Worm (Caenorhabditis elegans) whole organism, L3 larva: ENCODE measurements around the gene vps-33.1.

ENCODE experiments used
- ZK546.5 ChIP-seq: sonication (generic microtip); optimal IDR thresholded peaks from 2 replicates; lab custom pipeline; 2017; ENCODE audit warnings: missing biosample characterization, missing genetic modification characterization
- aly-2 ChIP-seq: fragments of 150-350 bp; optimal IDR thresholded peaks from 2 replicates; lab custom pipeline; 2014; ENCODE audit warnings: missing biosample characterization, missing genetic modification characterization
- ceh-16 ChIP-seq: sonication (generic microtip); optimal IDR thresholded peaks from 2 replicates; lab custom pipeline; 2017; ENCODE audit warnings: missing biosample characterization, missing genetic modification characterization
- ceh-9 ChIP-seq: sonication (generic microtip); optimal IDR thresholded peaks from 2 replicates; lab custom pipeline; 2018; ENCODE audit warnings: missing biosample characterization, missing genetic modification characterization
- daf-12 ChIP-seq: fragments of 150-350 bp; optimal IDR thresholded peaks from 2 replicates; lab custom pipeline; 2014; ENCODE audit warnings: missing biosample characterization, missing genetic modification reagents, missing genetic modification characterization
- egl-27 ChIP-seq: sonication (generic microtip); optimal IDR thresholded peaks from 4 replicates; lab custom pipeline; 2017; ENCODE audit warnings: missing biosample characterization, missing genetic modification reagents, missing genetic modification characterization
- egl-5 ChIP-seq: fragments of 150-350 bp; optimal IDR thresholded peaks from 2 replicates; lab custom pipeline; 2017; ENCODE audit warnings: missing biosample characterization, missing genetic modification reagents, missing genetic modification characterization, inconsistent platforms
- elt-1 ChIP-seq: fragments of 150-350 bp; optimal IDR thresholded peaks from 2 replicates; lab custom pipeline; 2014; ENCODE audit warnings: missing biosample characterization, missing genetic modification characterization
- elt-2 ChIP-seq: sonication (generic microtip); optimal IDR thresholded peaks from 2 replicates; lab custom pipeline; 2016; ENCODE audit warnings: missing genetic modification reagents, mild to moderate bottlenecking, missing genetic modification characterization, missing compliant biosample characterization
- elt-3 ChIP-seq, 3 experiments: fragments of 150-350 bp in 1 of 3; sonication (generic microtip) in 2 of 3; optimal IDR thresholded peaks; 2 replicates in 2 of 3; 4 replicates in 1 of 3; lab custom pipeline; 2014 to 2017; ENCODE audit warnings: missing biosample characterization in 3 of 3, missing genetic modification characterization in 3 of 3
- eor-1 ChIP-seq, 2 experiments: fragments of 150-350 bp; optimal IDR thresholded peaks; 2 replicates each; lab custom pipeline; 2014 to 2018; ENCODE audit warnings: missing biosample characterization in 2 of 2, missing genetic modification characterization in 2 of 2
- fkh-2 ChIP-seq: fragments of 150-350 bp; optimal IDR thresholded peaks from 2 replicates; lab custom pipeline; 2014; ENCODE audit warnings: missing biosample characterization, missing genetic modification reagents, missing genetic modification characterization
- hmg-11 ChIP-seq: sonication (generic microtip); optimal IDR thresholded peaks from 2 replicates; lab custom pipeline; 2016; ENCODE audit warnings: missing genetic modification characterization, missing compliant biosample characterization
- jun-1 ChIP-seq: fragments of 150-350 bp; optimal IDR thresholded peaks from 2 replicates; lab custom pipeline; 2014; ENCODE audit warnings: missing biosample characterization, missing genetic modification reagents, missing genetic modification characterization
- lsy-12 ChIP-seq: sonication (generic microtip); optimal IDR thresholded peaks from 2 replicates; lab custom pipeline; 2016; ENCODE audit warnings: mild to moderate bottlenecking, missing genetic modification characterization, missing compliant biosample characterization
- mdl-1 ChIP-seq: fragments of 150-350 bp; optimal IDR thresholded peaks from 2 replicates; lab custom pipeline; 2014; ENCODE audit warnings: missing biosample characterization, missing genetic modification characterization
- mml-1 ChIP-seq: fragments of 150-350 bp; sonication (generic microtip); optimal IDR thresholded peaks from 3 replicates; lab custom pipeline; 2014; ENCODE audit warnings: missing biosample characterization, missing genetic modification characterization
- nfya-1 ChIP-seq: sonication (generic microtip); optimal IDR thresholded peaks from 2 replicates; lab custom pipeline; 2017; ENCODE audit warnings: missing genetic modification characterization, mild to moderate bottlenecking, missing compliant biosample characterization, antibody characterized with exemption, moderate library complexity; ENCODE audit not compliant: insufficient read depth
- nhr-11 ChIP-seq: fragments of 150-350 bp; optimal IDR thresholded peaks from 2 replicates; lab custom pipeline; 2014; ENCODE audit warnings: missing biosample characterization, missing genetic modification characterization
- nhr-12 ChIP-seq: fragments of 150-350 bp; optimal IDR thresholded peaks from 2 replicates; lab custom pipeline; 2014; ENCODE audit warnings: missing biosample characterization, missing genetic modification characterization
- nhr-23 ChIP-seq: fragments of 150-350 bp; optimal IDR thresholded peaks from 2 replicates; lab custom pipeline; 2014; ENCODE audit warnings: missing biosample characterization, missing genetic modification reagents, missing genetic modification characterization
- nhr-25 ChIP-seq: sonication (generic microtip); optimal IDR thresholded peaks from 2 replicates; lab custom pipeline; 2017; ENCODE audit warnings: missing biosample characterization, missing genetic modification characterization
- nhr-43 ChIP-seq: sonication (generic microtip); optimal IDR thresholded peaks from 2 replicates; lab custom pipeline; 2016; ENCODE audit warnings: mild to moderate bottlenecking, missing genetic modification characterization, missing compliant biosample characterization; ENCODE audit not compliant: poor library complexity, severe bottlenecking
- nhr-67 ChIP-seq: fragments of 150-350 bp; optimal IDR thresholded peaks from 2 replicates; lab custom pipeline; 2014; ENCODE audit warnings: missing biosample characterization, missing genetic modification characterization
- nhr-77 ChIP-seq: fragments of 150-350 bp; optimal IDR thresholded peaks from 2 replicates; lab custom pipeline; 2014; ENCODE audit warnings: missing biosample characterization, missing genetic modification characterization
- pha-4 ChIP-seq: fragments of 150-350 bp; optimal IDR thresholded peaks from 2 replicates; lab custom pipeline; 2014; ENCODE audit warnings: missing biosample characterization, missing genetic modification reagents, missing genetic modification characterization
- pqm-1 ChIP-seq: fragments of 150-350 bp; optimal IDR thresholded peaks from 2 replicates; lab custom pipeline; 2017; ENCODE audit warnings: missing biosample characterization, missing genetic modification characterization, inconsistent platforms
- skn-1 ChIP-seq: fragments of 150-350 bp; optimal IDR thresholded peaks from 2 replicates; lab custom pipeline; 2014; ENCODE audit warnings: missing biosample characterization, missing genetic modification characterization
- snpc-4 ChIP-seq: fragments of 150-350 bp; optimal IDR thresholded peaks from 2 replicates; lab custom pipeline; 2014; ENCODE audit warnings: missing biosample characterization, missing genetic modification characterization
- unc-39 ChIP-seq: sonication (generic microtip); optimal IDR thresholded peaks from 4 replicates; lab custom pipeline; 2017; ENCODE audit warnings: missing biosample characterization, missing genetic modification characterization
- unc-62 ChIP-seq: fragments of 150-350 bp; sonication (generic microtip); optimal IDR thresholded peaks from 4 replicates; lab custom pipeline; 2014; ENCODE audit warnings: missing biosample characterization, missing genetic modification reagents, missing genetic modification characterization
- zag-1 ChIP-seq: fragments of 150-350 bp; optimal IDR thresholded peaks from 2 replicates; lab custom pipeline; 2014; ENCODE audit warnings: missing biosample characterization, missing genetic modification characterization
- ztf-11 ChIP-seq: fragments of 150-350 bp; optimal IDR thresholded peaks from 2 replicates; lab custom pipeline; 2014; ENCODE audit warnings: missing biosample characterization, missing genetic modification characterization
- ztf-4 ChIP-seq: fragments of 150-350 bp; optimal IDR thresholded peaks from 2 replicates; lab custom pipeline; 2014; ENCODE audit warnings: missing biosample characterization, missing genetic modification characterization

Gene vps-33.1

ce11 chrIII:8734327-8734885 is 33.7 kb downstream of the vps-33.1 start:
- peak; percentile 80 for TF ChIP-seq nhr-23
- TF ChIP-seq mdl-1 (tag; lab: Kevin White, UChicago) = peak; percentile 6
- no peak for TF ChIP-seq ztf-4 (tag; lab: Kevin White, UChicago)
- TF ChIP-seq nfya-1 = peak; percentile 50
- TF ChIP-seq nhr-11 (tag; lab: Kevin White, UChicago) = no peak
- peak; percentile 42 for TF ChIP-seq pqm-1 (tag; lab: Kevin White, UChicago)
- TF ChIP-seq elt-2 (tag; lab: Kevin White, UChicago) = peak; percentile 59
- no peak for TF ChIP-seq egl-5 (tag; lab: Kevin White, UChicago)
- peak; percentile 50 for TF ChIP-seq unc-62 (GFP tag; lab: Kevin White, UChicago)
- no peak for TF ChIP-seq zag-1 (tag; lab: Kevin White, UChicago)
- TF ChIP-seq nhr-43 (tag; lab: Kevin White, UChicago) = peak; percentile 79
- peak; percentile 24 for TF ChIP-seq hmg-11
- TF ChIP-seq nhr-67 = no peak
- TF ChIP-seq ceh-16 (tag; lab: Kevin White, UChicago) = no peak
- peak; percentile 8 for TF ChIP-seq pha-4 (tag; lab: Kevin White, UChicago)
- TF ChIP-seq nhr-77 (tag; lab: Kevin White, UChicago) = no peak
- TF ChIP-seq nhr-25 = peak; percentile 82

- no peak for TF ChIP-seq zag-1 (tag; lab: Kevin White, UChicago)
- TF ChIP-seq, all 47 proteins: peak for 0
Measured at ce11 chrIII:8737391-8737790, 36.7 kb downstream of the vps-33.1 start.

DNA sequence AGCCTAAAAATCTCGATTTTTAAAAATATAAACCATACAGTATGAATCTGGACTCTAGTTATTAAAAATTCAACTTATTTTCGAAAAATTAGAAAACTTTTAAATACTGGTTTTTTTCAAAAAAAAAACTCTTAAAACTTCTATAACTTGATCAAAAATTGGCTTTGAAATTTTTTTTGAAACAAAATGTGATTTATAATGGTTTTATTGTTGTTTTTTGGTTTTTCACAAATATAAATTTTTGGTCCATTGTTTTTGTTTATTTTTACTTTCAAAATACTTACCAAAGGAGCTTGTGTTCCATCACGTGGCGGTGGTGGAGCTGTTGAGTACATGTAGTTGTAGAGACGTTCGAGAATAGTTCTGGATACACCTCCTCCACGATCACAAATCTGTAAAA is 37.6 kb downstream of the vps-33.1 start:
- no peak for TF ChIP-seq daf-12 (tag; lab: Kevin White, UChicago)
- TF ChIP-seq nfya-1 = no peak
- TF ChIP-seq, all 47 proteins: peak for 0

ce11 chrIII:8739126-8739525 is 38.4 kb downstream of the vps-33.1 start:
- TF ChIP-seq jun-1 = peak; percentile 45
- TF ChIP-seq ceh-9 = no peak
- TF ChIP-seq nhr-23 = peak; percentile 77
- TF ChIP-seq elt-3 (tag; optimal IDR thresholded peaks at IDR 0.05; lab: Kevin White, UChicago) = peak in 1 of 3 experiments; percentile 0
- TF ChIP-seq elt-2 (tag; lab: Kevin White, UChicago) = peak; percentile 95
- TF ChIP-seq nhr-12 (tag; lab: Kevin White, UChicago) = no peak
- TF ChIP-seq egl-27 (tag; lab: Kevin White, UChicago) = no peak
- TF ChIP-seq mdl-1 (tag; lab: Kevin White, UChicago) = peak; percentile 81
- TF ChIP-seq elt-1 (tag; lab: Kevin White, UChicago) = peak; percentile 81
- peak; percentile 32 for TF ChIP-seq pha-4 (tag; lab: Kevin White, UChicago)
- peak; percentile 4 for TF ChIP-seq snpc-4 (tag; lab: Kevin White, UChicago)
- TF ChIP-seq ztf-4 (tag; lab: Kevin White, UChicago) = no peak
- no peak for TF ChIP-seq mml-1 (tag; lab: Kevin White, UChicago)
- peak; percentile 96 for TF ChIP-seq pqm-1 (tag; lab: Kevin White, UChicago)
- no peak for TF ChIP-seq unc-39 (tag; lab: Kevin White, UChicago)
- no peak for TF ChIP-seq ZK546.5 (tag; lab: Kevin White, UChicago)
- peak; percentile 3 for TF ChIP-seq nfya-1
- peak; percentile 50 for TF ChIP-seq nhr-43 (tag; lab: Kevin White, UChicago)
- peak; percentile 28 for TF ChIP-seq nhr-25
- TF ChIP-seq skn-1 = no peak
- no peak for TF ChIP-seq eor-1 (tag; optimal IDR thresholded peaks at IDR 0.05; lab: Kevin White, UChicago)

ce11 chrIII:8739786-8740185 is 39.1 kb downstream of the vps-33.1 start:
- TF ChIP-seq ztf-11 (tag; lab: Kevin White, UChicago) (no peak), skn-1 (no peak), egl-5 (tag; lab: Kevin White, UChicago) (peak; percentile 26), lsy-12 (tag; lab: Kevin White, UChicago) (no peak), egl-27 (tag; lab: Kevin White, UChicago) (no peak), hmg-11 (no peak), nhr-25 (no peak), fkh-2 (tag; lab: Kevin White, UChicago) (no peak), aly-2 (tag; lab: Kevin White, UChicago) (no peak), pqm-1 (tag; lab: Kevin White, UChicago) (no peak), daf-12 (tag; lab: Kevin White, UChicago) (no peak), nfya-1 (peak; percentile 46)
- TF ChIP-seq, all 47 proteins: peak for 2
